Worm (Caenorhabditis elegans) whole organism, L4 larva: Measurements from ENCODE around the gene plx-2.

Experiments used
- F26F4.8 ChIP-seq: fragments of 200-800 bp; sonication (Bioruptor generic); conservative IDR thresholded peaks from 2 replicates; pipeline ENCODE4 v1.3.6; 2022; ENCODE audit warnings: missing genetic modification characterization, missing compliant biosample characterization
- F44E2.7 ChIP-seq: fragments of 200-800 bp; sonication (Bioruptor generic); IDR thresholded peaks from 2 replicates; pipeline ENCODE4 v2.1.2; 2022; ENCODE audit warnings: missing genetic modification characterization, missing compliant biosample characterization
- F49E8.2 ChIP-seq: sonication (generic microtip); optimal IDR thresholded peaks from 2 replicates; lab custom pipeline; 2016; ENCODE audit warnings: missing compliant biosample characterization, mild to moderate bottlenecking, missing genetic modification characterization, borderline replicate concordance
- R02D3.7 ChIP-seq: fragments of 150-350 bp; sonication (generic microtip); optimal IDR thresholded peaks from 3 replicates; lab custom pipeline; 2014; ENCODE audit warnings: missing biosample characterization, missing genetic modification characterization
- T26A8.4 ChIP-seq: fragments of 200-800 bp; sonication (Bioruptor generic); IDR thresholded peaks from 2 replicates; pipeline ENCODE4 v1.3.6; 2022; ENCODE audit warnings: missing genetic modification characterization, missing compliant biosample characterization
- Y48G9A.11 ChIP-seq: fragments of 200-800 bp; sonication (Bioruptor generic); IDR thresholded peaks from 2 replicates; pipeline ENCODE4 v1.3.6; 2022; ENCODE audit warnings: missing genetic modification reagents, missing genetic modification characterization, missing compliant biosample characterization
- Y5F2A.4 ChIP-seq: fragments of 200-800 bp; sonication (Bioruptor generic); optimal IDR thresholded peaks from 2 replicates; lab custom pipeline; 2018; ENCODE audit warnings: mild to moderate bottlenecking, missing genetic modification characterization, missing compliant biosample characterization
- aly-2 ChIP-seq: sonication (generic microtip); optimal IDR thresholded peaks from 2 replicates; lab custom pipeline; 2018; ENCODE audit warnings: missing biosample characterization, missing genetic modification characterization
- ama-1 ChIP-seq: fragments of 150-350 bp; optimal IDR thresholded peaks from 2 replicates; lab custom pipeline; 2014; ENCODE audit warnings: inconsistent platforms, mixed read lengths
- ceh-20 ChIP-seq: fragments of 200-800 bp; sonication (Bioruptor generic); IDR thresholded peaks from 2 replicates; pipeline ENCODE4 v1.3.6; 2022; ENCODE audit warnings: missing genetic modification reagents, missing genetic modification characterization, missing compliant biosample characterization
- ceh-44 ChIP-seq: fragments of 200-800 bp; sonication (Bioruptor generic); IDR thresholded peaks from 2 replicates; pipeline ENCODE4 v1.3.6; 2022; ENCODE audit warnings: missing genetic modification reagents, missing genetic modification characterization, missing compliant biosample characterization
- daf-12 ChIP-seq: fragments of 150-350 bp; optimal IDR thresholded peaks from 2 replicates; lab custom pipeline; 2014; ENCODE audit warnings: missing biosample characterization, missing genetic modification reagents, missing genetic modification characterization
- daf-19 ChIP-seq: fragments of 200-800 bp; sonication (Bioruptor generic); conservative IDR thresholded peaks from 2 replicates; pipeline ENCODE4 v1.3.6; 2022; ENCODE audit warnings: missing genetic modification characterization, missing compliant biosample characterization
- daf-8 ChIP-seq: fragments of 200-800 bp; sonication (Bioruptor generic); IDR thresholded peaks from 2 replicates; pipeline ENCODE4 v1.3.6; 2022; ENCODE audit warnings: missing genetic modification characterization, missing compliant biosample characterization
- dpl-1 ChIP-seq: fragments of 150-350 bp; optimal IDR thresholded peaks from 2 replicates; lab custom pipeline; 2014; ENCODE audit warnings: missing biosample characterization, missing genetic modification reagents, missing genetic modification characterization
- dve-1 ChIP-seq: sonication (generic microtip); optimal IDR thresholded peaks from 2 replicates; lab custom pipeline; 2017; ENCODE audit warnings: antibody characterized with exemption, mild to moderate bottlenecking, missing genetic modification characterization, missing compliant biosample characterization; ENCODE audit not compliant: insufficient read depth
- egl-43 ChIP-seq: fragments of 200-800 bp; sonication (Bioruptor generic); IDR thresholded peaks from 2 replicates; pipeline ENCODE4 v1.3.6; 2022; ENCODE audit warnings: missing genetic modification reagents, missing genetic modification characterization, missing compliant biosample characterization
- fkh-10 ChIP-seq: fragments of 150-350 bp; optimal IDR thresholded peaks from 2 replicates; lab custom pipeline; 2014; ENCODE audit warnings: missing biosample characterization, missing genetic modification reagents, missing genetic modification characterization
- gei-8 ChIP-seq: fragments of 200-800 bp; sonication (Bioruptor generic); optimal IDR thresholded peaks from 2 replicates; lab custom pipeline; 2018; ENCODE audit warnings: mild to moderate bottlenecking, missing genetic modification characterization, missing compliant biosample characterization
- hlh-11 ChIP-seq: fragments of 200-800 bp; sonication (Bioruptor generic); optimal IDR thresholded peaks from 2 replicates; lab custom pipeline; 2018; ENCODE audit warnings: mild to moderate bottlenecking, missing genetic modification characterization, missing compliant biosample characterization
- hlh-30 ChIP-seq: sonication (generic microtip); optimal IDR thresholded peaks from 2 replicates; lab custom pipeline; 2017; ENCODE audit warnings: antibody characterized with exemption, mild to moderate bottlenecking, missing genetic modification characterization, missing compliant biosample characterization; ENCODE audit not compliant: insufficient read depth
- hmg-1.1 ChIP-seq: fragments of 200-800 bp; sonication (Bioruptor generic); IDR thresholded peaks from 2 replicates; pipeline ENCODE4 v1.3.6; 2022; ENCODE audit warnings: missing genetic modification reagents, missing genetic modification characterization, missing compliant biosample characterization
- jun-1 ChIP-seq: fragments of 150-350 bp; optimal IDR thresholded peaks from 2 replicates; lab custom pipeline; 2014; ENCODE audit warnings: missing biosample characterization, missing genetic modification reagents, missing genetic modification characterization
- lin-15B ChIP-seq: fragments of 150-350 bp; sonication (generic microtip); optimal IDR thresholded peaks from 3 replicates; lab custom pipeline; 2014; ENCODE audit warnings: missing biosample characterization, missing genetic modification characterization
- lir-3 ChIP-seq: sonication (generic microtip); optimal IDR thresholded peaks from 2 replicates; lab custom pipeline; 2016; ENCODE audit warnings: mild to moderate bottlenecking, missing genetic modification characterization, missing compliant biosample characterization
- lsy-2 ChIP-seq, 2 experiments: fragments of 150-350 bp in 1 of 2; sonication (generic microtip) in 1 of 2; optimal IDR thresholded peaks; 2 replicates each; lab custom pipeline; 2014 to 2017; ENCODE audit warnings: missing biosample characterization in 2 of 2, missing genetic modification characterization in 2 of 2
- madf-5 ChIP-seq, 2 experiments: fragments of 200-800 bp; sonication (Bioruptor generic); IDR thresholded peaks; 2 replicates each; pipeline ENCODE4 v1.3.6; 2022; ENCODE audit warnings: missing compliant biosample characterization in 2 of 2, missing genetic modification characterization in 2 of 2
- mdl-1 ChIP-seq, 2 experiments: fragments of 150-350 bp in 1 of 2; sonication (generic microtip) in 1 of 2; optimal IDR thresholded peaks; 2 replicates each; lab custom pipeline; 2014 to 2017; ENCODE audit warnings: missing biosample characterization in 2 of 2, missing genetic modification characterization in 2 of 2
- mxl-3 ChIP-seq: fragments of 200-800 bp; sonication (Bioruptor generic); optimal IDR thresholded peaks from 2 replicates; lab custom pipeline; 2018; ENCODE audit warnings: mild to moderate bottlenecking, missing genetic modification characterization, missing compliant biosample characterization
- nhr-102 ChIP-seq: sonication (generic microtip); optimal IDR thresholded peaks from 2 replicates; lab custom pipeline; 2016; ENCODE audit warnings: mild to moderate bottlenecking, missing genetic modification characterization, moderate library complexity, missing compliant biosample characterization
- nhr-111 ChIP-seq: fragments of 200-800 bp; sonication (Bioruptor generic); optimal IDR thresholded peaks from 2 replicates; lab custom pipeline; 2018; ENCODE audit warnings: mild to moderate bottlenecking, missing genetic modification characterization, missing compliant biosample characterization
- nhr-237 ChIP-seq: sonication (generic microtip); optimal IDR thresholded peaks from 2 replicates; lab custom pipeline; 2017; ENCODE audit warnings: missing biosample characterization, missing genetic modification characterization
- nhr-42 ChIP-seq: fragments of 200-800 bp; sonication (Bioruptor generic); IDR thresholded peaks from 2 replicates; pipeline ENCODE4 v1.3.6; 2022; ENCODE audit warnings: missing genetic modification characterization, missing compliant biosample characterization
- nhr-6 ChIP-seq: fragments of 150-350 bp; optimal IDR thresholded peaks from 2 replicates; lab custom pipeline; 2014; ENCODE audit warnings: missing biosample characterization, missing genetic modification characterization
- nhr-76 ChIP-seq: fragments of 150-350 bp; optimal IDR thresholded peaks from 2 replicates; lab custom pipeline; 2014; ENCODE audit warnings: missing biosample characterization, missing genetic modification characterization
- nhr-77 ChIP-seq: fragments of 150-350 bp; optimal IDR thresholded peaks from 2 replicates; lab custom pipeline; 2014; ENCODE audit warnings: missing biosample characterization, missing genetic modification characterization
- pha-4 ChIP-seq, 2 experiments: fragments of 150-350 bp in 1 of 2; fragments of 200-800 bp in 1 of 2; sonication (Bioruptor generic) in 1 of 2; IDR thresholded peaks in 1 of 2; optimal IDR thresholded peaks in 1 of 2; 2 replicates each; pipeline versions ENCODE4 v1.3.6 to Lab custom; 2014 to 2022; ENCODE audit warnings: missing genetic modification characterization in 2 of 2, missing genetic modification reagents in 2 of 2, missing biosample characterization in 1 of 2, missing compliant biosample characterization in 1 of 2
- sdz-12 ChIP-seq: fragments of 200-800 bp; sonication (Bioruptor generic); optimal IDR thresholded peaks from 2 replicates; lab custom pipeline; 2018; ENCODE audit warnings: mild to moderate bottlenecking, missing genetic modification characterization, missing compliant biosample characterization
- spr-1 ChIP-seq: sonication (generic microtip); optimal IDR thresholded peaks from 2 replicates; lab custom pipeline; 2016; ENCODE audit warnings: mild to moderate bottlenecking, missing genetic modification characterization, missing compliant biosample characterization
- tag-97 ChIP-seq: fragments of 200-800 bp; sonication (Bioruptor generic); IDR thresholded peaks from 2 replicates; pipeline ENCODE4 v1.3.6; 2022; ENCODE audit warnings: missing genetic modification characterization, missing compliant biosample characterization
- tra-1 ChIP-seq: fragments of 200-800 bp; sonication (Bioruptor generic); IDR thresholded peaks from 2 replicates; pipeline ENCODE4 v1.3.6; 2022; ENCODE audit warnings: missing genetic modification reagents, missing genetic modification characterization, missing compliant biosample characterization
- zag-1 ChIP-seq: fragments of 150-350 bp; optimal IDR thresholded peaks from 2 replicates; lab custom pipeline; 2014; ENCODE audit warnings: missing biosample characterization, missing genetic modification characterization
- zfp-3 ChIP-seq: fragments of 200-800 bp; sonication (Bioruptor generic); conservative IDR thresholded peaks from 2 replicates; pipeline ENCODE4 v1.3.6; 2022; ENCODE audit warnings: missing genetic modification reagents, missing genetic modification characterization, missing compliant biosample characterization
- ztf-11 ChIP-seq: fragments of 150-350 bp; optimal IDR thresholded peaks from 2 replicates; lab custom pipeline; 2014; ENCODE audit warnings: missing biosample characterization, missing genetic modification characterization
- ztf-7 ChIP-seq: fragments of 150-350 bp; optimal IDR thresholded peaks from 2 replicates; lab custom pipeline; 2014; ENCODE audit warnings: missing biosample characterization, missing genetic modification characterization

Gene plx-2

DNA sequence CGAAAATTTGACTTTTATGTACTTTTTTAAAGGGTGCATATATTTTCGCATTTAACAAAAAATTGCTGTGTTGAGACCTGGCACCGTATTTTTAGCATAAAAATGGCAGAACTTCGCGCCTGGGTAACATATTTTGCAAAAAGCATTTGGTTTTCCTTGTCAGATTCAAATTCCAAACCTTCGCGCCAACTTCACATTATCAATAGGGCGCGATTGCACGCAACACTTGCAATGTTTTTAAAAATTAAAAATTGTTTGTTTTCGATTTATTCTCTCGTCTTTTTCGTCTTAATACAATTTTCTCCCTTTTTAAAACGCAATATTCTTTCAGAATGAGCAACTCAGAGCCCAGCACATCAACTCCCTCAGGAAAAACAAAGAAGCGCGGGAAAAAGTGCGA is 41.0 kb downstream of the plx-2 start, which contains the start of gene mes-2 (continued):
- TF ChIP-seq mdl-1 (tag; optimal IDR thresholded peaks at IDR 0.05; lab: Kevin White, UChicago) (peak in 1 of 2 experiments; percentile 24), lir-3 (tag; lab: Kevin White, UChicago) (no peak), tra-1 (GFP tag; lab: Robert Waterston, UW) (no peak), nhr-77 (no peak), F44E2.7 (no peak), hlh-30 (tag; lab: Kevin White, UChicago) (peak; percentile 62), F49E8.2 (tag; lab: Kevin White, UChicago) (no peak), lin-15B (tag; lab: Kevin White, UChicago) (no peak), daf-8 (GFP tag; lab: Robert Waterston, UW) (no peak), lsy-2 (tag; optimal IDR thresholded peaks at IDR 0.05; lab: Kevin White, UChicago) (peak; percentile 41 to 91), hmg-1.1 (GFP tag; lab: Robert Waterston, UW) (peak; percentile 71), nhr-111 (GFP tag; lab: Kevin White, UChicago) (no peak), zag-1 (tag; lab: Kevin White, UChicago) (no peak), Y48G9A.11 (GFP tag; lab: Robert Waterston, UW) (no peak), nhr-102 (tag; lab: Kevin White, UChicago) (peak; percentile 32), nhr-76 (tag; lab: Kevin White, UChicago) (no peak), hlh-11 (tag; lab: Kevin White, UChicago) (peak; percentile 49), daf-12 (no peak), madf-5 (GFP tag; IDR thresholded peaks at IDR 0.05; lab: Robert Waterston, UW) (no peak), R02D3.7 (no peak), spr-1 (tag; lab: Kevin White, UChicago) (no peak), mxl-3 (GFP tag; lab: Kevin White, UChicago) (no peak), tag-97 (GFP tag; lab: Robert Waterston, UW) (no peak), nhr-237 (tag; lab: Kevin White, UChicago) (no peak), zfp-3 (GFP tag; lab: Robert Waterston, UW) (no peak), pha-4 (GFP tag; IDR thresholded peaks at IDR 0.05; lab: Robert Waterston, UW) (0 out of 2 replicates have a peak, but pooled peaks have one; percentile 44), pha-4 (tag; optimal IDR thresholded peaks at IDR 0.05; lab: Kevin White, UChicago) (peak; percentile 31), dpl-1 (GFP tag; lab: Kevin White, UChicago) (peak; percentile 97), Y5F2A.4 (GFP tag; lab: Kevin White, UChicago) (no peak), gei-8 (no peak), aly-2 (tag; lab: Kevin White, UChicago) (no peak), nhr-6 (tag; lab: Kevin White, UChicago) (peak; percentile 74), F26F4.8 (GFP tag; lab: Robert Waterston, UW) (no peak), T26A8.4 (GFP tag; lab: Robert Waterston, UW) (peak; percentile 45; the same call in 1 of the 2 replicates), jun-1 (no peak), nhr-42 (GFP tag; lab: Robert Waterston, UW) (peak; percentile 88), ztf-11 (tag; lab: Kevin White, UChicago) (no peak), dve-1 (tag; lab: Kevin White, UChicago) (no peak), egl-43 (GFP tag; lab: Robert Waterston, UW) (no peak), ama-1 (no peak), daf-19 (no peak), fkh-10 (GFP tag; lab: Kevin White, UChicago) (peak; percentile 6), ceh-44 (GFP tag; lab: Robert Waterston, UW) (no peak), ceh-20 (no peak), sdz-12 (GFP tag; lab: Kevin White, UChicago) (no peak), ztf-7 (tag; lab: Kevin White, UChicago) (peak; percentile 41)
